Fruit fly (Drosophila melanogaster): ENCODE data around the gene CG10513.

DNA sequence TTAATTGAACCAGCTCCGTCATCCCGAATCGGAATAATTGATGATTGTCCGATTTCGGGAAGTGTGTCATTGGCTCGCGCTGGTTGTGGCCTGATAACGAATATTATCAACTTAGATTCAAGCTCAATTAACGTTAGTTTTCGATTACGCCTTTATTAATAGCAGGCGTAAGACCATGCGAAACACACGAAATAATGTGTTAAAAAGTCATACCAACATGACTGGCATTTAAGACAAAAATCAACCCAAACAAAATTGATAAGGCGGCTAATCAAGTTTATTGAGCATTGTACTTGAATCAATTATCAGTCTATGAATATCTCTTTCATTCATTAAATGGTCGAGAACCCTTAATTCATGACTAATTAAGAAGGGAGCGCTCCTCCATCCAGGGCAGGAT, 32.2 kb upstream of the CG10513 start:
- TF ChIP-seq insv (optimal IDR thresholded peaks at IDR 0.05) (no peak), Myc (optimal IDR thresholded peaks at IDR 0.05) (no peak), Sin3A (optimal IDR thresholded peaks at IDR 0.05) (no peak)
